Worm (Caenorhabditis elegans): Measurements from ENCODE around the gene F59F5.7.

The F59F5.7 gene

DNA sequence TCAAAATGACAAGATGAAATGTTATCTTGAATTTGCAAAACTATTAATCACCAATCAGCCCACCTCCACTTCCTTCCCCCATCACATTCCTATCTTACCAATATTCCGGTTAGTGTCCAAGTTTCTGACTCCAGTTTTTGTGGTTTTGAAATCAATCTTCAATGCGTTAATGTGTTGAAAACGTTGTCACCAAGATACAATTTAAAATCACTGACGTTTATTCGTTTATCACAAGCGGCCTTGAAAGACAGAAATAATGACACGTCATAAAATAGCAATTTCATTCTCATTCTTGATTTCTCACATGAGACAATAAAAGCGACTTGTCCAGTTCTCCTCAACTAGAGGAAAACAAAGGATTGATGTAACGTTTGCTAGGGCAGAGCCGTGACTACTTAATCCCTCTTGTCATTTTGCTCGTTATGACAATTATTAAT, 40.4 kb downstream of the F59F5.7 start:
- TF ChIP-seq unc-39 (tag; optimal IDR thresholded peaks at IDR 0.05) = no peak
- no peak for TF ChIP-seq dmd-4 (tag; optimal IDR thresholded peaks at IDR 0.05)
- TF ChIP-seq sem-4 (tag; optimal IDR thresholded peaks at IDR 0.05) = no peak
- TF ChIP-seq lin-13 (GFP tag; optimal IDR thresholded peaks at IDR 0.05) = no peak
- peak; percentile 62 for TF ChIP-seq crh-2 (tag; optimal IDR thresholded peaks at IDR 0.05)
- TF ChIP-seq ztf-11 (tag; optimal IDR thresholded peaks at IDR 0.05) = no peak
- no peak for TF ChIP-seq sma-9 (GFP tag; optimal IDR thresholded peaks at IDR 0.05)
- no peak for TF ChIP-seq sma-9 (tag; optimal IDR thresholded peaks at IDR 0.05)
- peak; percentile 71 for TF ChIP-seq fos-1 (tag; optimal IDR thresholded peaks at IDR 0.05)
- no peak for TF ChIP-seq lin-39 (tag; optimal IDR thresholded peaks at IDR 0.05)
- peak in 1 of 2 experiments; percentile 21 for TF ChIP-seq lsy-2 (tag; optimal IDR thresholded peaks at IDR 0.05)
- TF ChIP-seq ceh-82 (tag; optimal IDR thresholded peaks at IDR 0.05) = no peak
- TF ChIP-seq nhr-21 (tag; optimal IDR thresholded peaks at IDR 0.05) = peak; percentile 18
- TF ChIP-seq Y55F3AM.14 (GFP tag; optimal IDR thresholded peaks at IDR 0.05) = no peak
- TF ChIP-seq nhr-12 (tag; optimal IDR thresholded peaks at IDR 0.05) = no peak
- no peak for TF ChIP-seq gmeb-1 (tag; optimal IDR thresholded peaks at IDR 0.05)
- no peak for TF ChIP-seq snpc-4 (tag; optimal IDR thresholded peaks at IDR 0.05)
- peak; percentile 22 for TF ChIP-seq nhr-129 (tag; optimal IDR thresholded peaks at IDR 0.05)
- no peak for TF ChIP-seq ztf-4 (tag; optimal IDR thresholded peaks at IDR 0.05)
- no peak for TF ChIP-seq mbf-1 (tag; optimal IDR thresholded peaks at IDR 0.05)
- no peak for TF ChIP-seq nhr-237 (tag; optimal IDR thresholded peaks at IDR 0.05)
- TF ChIP-seq elt-3 (tag; optimal IDR thresholded peaks at IDR 0.05) = no peak
- no peak for TF ChIP-seq unc-62 (GFP tag; optimal IDR thresholded peaks at IDR 0.05)
- TF ChIP-seq nhr-6 (tag; optimal IDR thresholded peaks at IDR 0.05) = no peak
- no peak for TF ChIP-seq R02D3.7 (tag; optimal IDR thresholded peaks at IDR 0.05)
- peak; percentile 25 for TF ChIP-seq blmp-1 (tag; optimal IDR thresholded peaks at IDR 0.05; ENCODE audit: insufficient read depth)
- TF ChIP-seq nhr-23 (tag; optimal IDR thresholded peaks at IDR 0.05) = no peak
- TF ChIP-seq sma-3 (GFP tag; optimal IDR thresholded peaks at IDR 0.05) = peak; percentile 26
- TF ChIP-seq C34F6.9 (tag; optimal IDR thresholded peaks at IDR 0.05) = no peak
- no peak for TF ChIP-seq ZK546.5 (tag; optimal IDR thresholded peaks at IDR 0.05)
- no peak for TF ChIP-seq aly-2 (tag; optimal IDR thresholded peaks at IDR 0.05)
- TF ChIP-seq mdl-1 (tag; optimal IDR thresholded peaks at IDR 0.05) = no peak
- TF ChIP-seq ama-1 (optimal IDR thresholded peaks at IDR 0.05) = no peak
- no peak for TF ChIP-seq nhr-11 (tag; optimal IDR thresholded peaks at IDR 0.05)
- TF ChIP-seq skn-1 (tag; optimal IDR thresholded peaks at IDR 0.05) = no peak
- no peak for TF ChIP-seq elt-1 (tag; optimal IDR thresholded peaks at IDR 0.05)
- peak; percentile 43 for TF ChIP-seq mab-5 (tag; optimal IDR thresholded peaks at IDR 0.05)
- TF ChIP-seq peb-1 (tag; optimal IDR thresholded peaks at IDR 0.05) = no peak
- no peak for TF ChIP-seq ztf-1 (GFP tag; conservative IDR thresholded peaks at IDR 0.05)
- TF ChIP-seq nhr-25 (tag; optimal IDR thresholded peaks at IDR 0.05) = peak; percentile 63
- no peak for TF ChIP-seq nhr-77 (tag; optimal IDR thresholded peaks at IDR 0.05)
- TF ChIP-seq ceh-16 (tag; optimal IDR thresholded peaks at IDR 0.05) = no peak
- no peak for TF ChIP-seq F13H6.1 (tag; optimal IDR thresholded peaks at IDR 0.05)

DNA sequence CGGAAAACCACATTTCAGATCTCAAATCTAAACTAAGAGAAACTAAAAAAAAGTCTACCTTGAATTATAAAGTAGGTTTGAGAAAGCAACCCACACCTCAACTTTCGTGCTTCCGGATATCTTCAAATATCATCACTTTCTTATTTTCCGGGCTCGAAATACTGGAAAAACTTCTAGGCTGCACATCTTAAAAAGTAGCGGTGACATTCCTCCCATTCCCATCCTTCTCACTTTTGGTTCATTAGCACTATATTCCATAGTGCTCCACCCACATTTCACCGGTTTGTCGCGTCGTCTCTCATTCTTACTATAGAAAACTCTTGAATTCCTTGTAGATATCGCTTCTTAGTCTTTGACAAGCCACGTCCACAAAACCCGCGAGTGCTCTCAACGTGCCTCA, 45.1 kb downstream of the F59F5.7 start, which contains the start of gene flp-19:
Gene flp-19, plus strand, starts transcription at position 301 of the 400 bp plus-strand sequence.
- TF ChIP-seq R02D3.7 (tag; optimal IDR thresholded peaks at IDR 0.05) (no peak), egl-27 (tag; optimal IDR thresholded peaks at IDR 0.05) (no peak), peb-1 (tag; optimal IDR thresholded peaks at IDR 0.05) (no peak), ceh-82 (tag; optimal IDR thresholded peaks at IDR 0.05) (no peak), nhr-237 (tag; optimal IDR thresholded peaks at IDR 0.05) (no peak), nhr-25 (tag; optimal IDR thresholded peaks at IDR 0.05) (no peak), ztf-1 (GFP tag; conservative IDR thresholded peaks at IDR 0.05) (no peak)

DNA sequence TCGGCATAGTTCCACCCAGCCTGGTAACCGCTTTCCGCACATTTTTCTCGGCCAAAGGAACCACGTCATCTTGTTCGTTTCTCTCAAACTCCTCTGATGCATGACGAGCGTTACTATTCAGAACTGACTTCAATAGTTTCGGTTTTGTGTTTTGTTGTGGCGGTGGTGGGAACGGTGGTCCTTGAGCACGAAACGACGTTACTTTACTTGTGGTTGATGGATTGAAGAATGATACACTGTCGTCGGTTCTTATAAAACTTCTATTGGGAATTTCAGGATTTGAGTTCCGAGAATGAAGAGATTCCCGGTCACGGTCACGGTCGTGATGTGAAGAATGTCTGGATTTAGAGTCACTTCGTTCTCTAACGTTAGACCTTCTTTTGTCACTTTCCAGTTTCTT, 50.6 kb downstream of the F59F5.7 start:
- no peak for TF ChIP-seq nhr-77 (tag; optimal IDR thresholded peaks at IDR 0.05)
- TF ChIP-seq egl-27 (tag; optimal IDR thresholded peaks at IDR 0.05) = no peak
- TF ChIP-seq ztf-11 (tag; optimal IDR thresholded peaks at IDR 0.05) = no peak
- no peak for TF ChIP-seq F13H6.1 (tag; optimal IDR thresholded peaks at IDR 0.05)
- no peak for TF ChIP-seq nhr-129 (tag; optimal IDR thresholded peaks at IDR 0.05)
- no peak for TF ChIP-seq ztf-4 (tag; optimal IDR thresholded peaks at IDR 0.05)
- no peak for TF ChIP-seq blmp-1 (tag; optimal IDR thresholded peaks at IDR 0.05; ENCODE audit: insufficient read depth)
- no peak for TF ChIP-seq dmd-4 (tag; optimal IDR thresholded peaks at IDR 0.05)
- no peak for TF ChIP-seq sma-9 (GFP tag; optimal IDR thresholded peaks at IDR 0.05)
- no peak for TF ChIP-seq sma-9 (tag; optimal IDR thresholded peaks at IDR 0.05)
- no peak for TF ChIP-seq mbf-1 (tag; optimal IDR thresholded peaks at IDR 0.05)
- TF ChIP-seq mdl-1 (tag; optimal IDR thresholded peaks at IDR 0.05) = no peak
- no peak for TF ChIP-seq unc-55 (GFP tag; optimal IDR thresholded peaks at IDR 0.05)
- no peak for TF ChIP-seq nhr-23 (tag; optimal IDR thresholded peaks at IDR 0.05)
- TF ChIP-seq lin-13 (GFP tag; optimal IDR thresholded peaks at IDR 0.05) = no peak
- TF ChIP-seq ama-1 (optimal IDR thresholded peaks at IDR 0.05) = no peak
- no peak for TF ChIP-seq zag-1 (tag; optimal IDR thresholded peaks at IDR 0.05)
- TF ChIP-seq lin-11 (tag; optimal IDR thresholded peaks at IDR 0.05) = no peak
- no peak for TF ChIP-seq elt-1 (tag; optimal IDR thresholded peaks at IDR 0.05)

Measured in whole organism, L2 larva.